Fruit fly (Drosophila melanogaster) whole organism: ENCODE measurements around the gene Cks85A.

Source experiments
- CG8478 ChIP-seq: fragments of >200 bp; optimal IDR thresholded peaks from 2 replicates; lab custom pipeline; 2018; ENCODE audit warnings: inconsistent platforms
- Dll ChIP-seq: fragments of >200 bp; optimal IDR thresholded peaks from 2 replicates; lab custom pipeline; 2017
- EcR ChIP-seq, 2 experiments: fragments of >200 bp; optimal IDR thresholded peaks; 2 replicates each; lab custom pipeline; 2017; ENCODE audit warnings: missing biosample characterization in 2 of 2, missing genetic modification characterization in 2 of 2, missing genetic modification reagents in 2 of 2
- psq ChIP-seq: fragments of >200 bp; optimal IDR thresholded peaks from 2 replicates; lab custom pipeline; 2017
- usp ChIP-seq: fragments of >200 bp; optimal IDR thresholded peaks from 2 replicates; lab custom pipeline; 2017; ENCODE audit warnings: missing biosample characterization, missing genetic modification characterization, mixed read lengths

- TF ChIP-seq psq (no peak), CG8478 (no peak), usp (GFP tag; lab: Kevin White, UChicago) (no peak), Dll (lab: Kevin White, UChicago) (no peak), EcR (GFP tag; optimal IDR thresholded peaks at IDR 0.05; lab: Kevin White, UChicago) (no peak)
These were observed 17.6 kb downstream of the Cks85A start for dm6 chr3R:8700660-8701059.
